Fruit fly (Drosophila melanogaster): ENCODE results near the gene CG3288.

The CG3288 gene

DNA sequence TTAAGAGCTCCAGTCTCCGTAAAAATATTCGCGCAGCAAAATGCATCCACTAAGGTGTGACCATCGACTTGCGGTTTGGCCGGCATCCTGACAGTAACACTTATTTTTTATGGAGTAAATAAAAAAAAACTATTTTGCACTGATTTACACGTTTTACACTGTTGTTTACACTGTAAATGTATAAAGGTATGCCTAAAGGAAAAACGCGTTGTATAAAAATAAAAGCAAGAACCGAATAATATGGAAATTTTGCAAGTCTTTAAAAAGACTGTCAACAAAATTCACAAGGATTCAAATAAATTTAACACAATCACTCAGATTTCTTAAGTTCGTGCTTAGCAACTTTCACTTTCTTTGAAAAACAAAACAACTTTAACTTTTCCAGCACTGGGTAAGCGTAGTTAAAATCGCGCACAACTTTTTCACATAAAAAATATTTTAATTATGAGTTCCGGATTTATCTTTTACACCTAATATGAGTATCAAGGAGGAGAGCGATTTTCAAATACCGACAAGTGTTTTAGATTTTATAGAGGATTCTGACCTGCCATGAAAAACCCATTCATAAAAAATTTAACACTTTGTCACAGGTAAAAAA is 12.7 kb upstream of the CG3288 start (continued):
- TF ChIP-seq CG10565 (GFP tag; optimal IDR thresholded peaks at IDR 0.05) (peak; percentile 9), pho (GFP tag; optimal IDR thresholded peaks at IDR 0.05) (no peak), Hey (tag; optimal IDR thresholded peaks at IDR 0.05) (no peak), ken (GFP tag; IDR thresholded peaks at IDR 0.05) (no peak), CTCF (GFP tag; optimal IDR thresholded peaks at IDR 0.05) (no peak), Rx (GFP tag; IDR thresholded peaks at IDR 0.05) (no peak), CG13894 (tag; optimal IDR thresholded peaks at IDR 0.05) (no peak), CG11247 (GFP tag; IDR thresholded peaks at IDR 0.05) (no peak), unc-4 (GFP tag; IDR thresholded peaks at IDR 0.05; ENCODE audit: partially characterized antibody) (no peak), sqz (GFP tag; optimal IDR thresholded peaks at IDR 0.05) (no peak), CG11085 (GFP tag; IDR thresholded peaks at IDR 0.05) (no peak), CG12104 (GFP tag; optimal IDR thresholded peaks at IDR 0.05) (peak; percentile 17), CG17912 (GFP tag; optimal IDR thresholded peaks at IDR 0.05) (no peak), btn (GFP tag; optimal IDR thresholded peaks at IDR 0.05) (no peak), CG43689 (GFP tag; IDR thresholded peaks at IDR 0.05) (no peak), org-1 (GFP tag; optimal IDR thresholded peaks at IDR 0.05) (no peak), CG18599 (GFP tag; optimal IDR thresholded peaks at IDR 0.05) (no peak), CG3163 (GFP tag; optimal IDR thresholded peaks at IDR 0.05) (no peak), sd (tag; optimal IDR thresholded peaks at IDR 0.05) (no peak), CG11398 (GFP tag; optimal IDR thresholded peaks at IDR 0.05) (no peak), seq (GFP tag; IDR thresholded peaks at IDR 0.05) (no peak), Hmx (GFP tag; optimal IDR thresholded peaks at IDR 0.05) (peak; percentile 51), CG13287 (GFP tag; IDR thresholded peaks at IDR 0.05; ENCODE audit: partially characterized antibody) (no peak), Dfd (GFP tag; optimal IDR thresholded peaks at IDR 0.05) (peak; percentile 86 to 96), Dll (GFP tag; IDR thresholded peaks at IDR 0.05; ENCODE audit: partially characterized antibody) (no peak), zfh2 (GFP tag; optimal IDR thresholded peaks at IDR 0.05) (no peak), sr (GFP tag; IDR thresholded peaks at IDR 0.05) (no peak), sens (GFP tag) (peak; percentile 70), cad (GFP tag; optimal IDR thresholded peaks at IDR 0.05) (peak; percentile 36), phol (tag; optimal IDR thresholded peaks at IDR 0.05) (no peak), Blimp-1 (GFP tag; optimal IDR thresholded peaks at IDR 0.05) (peak; percentile 83), CG14050 (GFP tag; IDR thresholded peaks at IDR 0.05) (no peak), Optix (GFP tag; IDR thresholded peaks at IDR 0.05) (no peak), Hr78 (GFP tag; optimal IDR thresholded peaks at IDR 0.05) (no peak), CG18619 (GFP tag; optimal IDR thresholded peaks at IDR 0.05) (no peak), CG31365 (tag; optimal IDR thresholded peaks at IDR 0.05) (no peak), stwl (tag; optimal IDR thresholded peaks at IDR 0.05) (no peak), crp (GFP tag; optimal IDR thresholded peaks at IDR 0.05) (peak in 1 of 2 experiments; percentile 9), Ptx1 (GFP tag; IDR thresholded peaks at IDR 0.05) (no peak), hbn (GFP tag; IDR thresholded peaks at IDR 0.05; ENCODE audit: partially characterized antibody) (no peak), sc (optimal IDR thresholded peaks at IDR 0.05) (no peak), sc (GFP tag; optimal IDR thresholded peaks at IDR 0.05) (no peak), croc (GFP tag; conservative IDR thresholded peaks at IDR 0.05) (no peak), esg (GFP tag; conservative IDR thresholded peaks at IDR 0.05) (no peak), CG15696 (tag; optimal IDR thresholded peaks at IDR 0.05) (no peak), jing (GFP tag; optimal IDR thresholded peaks at IDR 0.05) (no peak), sima (GFP tag; optimal IDR thresholded peaks at IDR 0.05) (peak; percentile 38), CG14860 (GFP tag; IDR thresholded peaks at IDR 0.05; ENCODE audit: partially characterized antibody) (no peak), CG12744 (GFP tag; optimal IDR thresholded peaks at IDR 0.05) (no peak), Hr51 (GFP tag; optimal IDR thresholded peaks at IDR 0.05) (no peak), CG8944 (GFP tag; optimal IDR thresholded peaks at IDR 0.05) (no peak)
